In genomic region chr3L:13859688-13860373, dm6 we compare ENCODE assay signal across 1 fruit fly cellular context.
TF ChIP-seq lines count a peak whose summit lies in the region.

No protein-coding gene starts in this region.

TF ChIP-seq in whole organism, embryonic, 481 proteins besides CTCF, POLR2A, EP300 and RAD21 (continued from another document):
- TF ChIP-seq CG12769 (tag; optimal IDR thresholded peaks at IDR 0.05; lab: Kevin White, UChicago) = no peak
- TF ChIP-seq fd96Cb (tag; optimal IDR thresholded peaks at IDR 0.05; lab: Kevin White, UChicago) = no peak
- TF ChIP-seq CG11560 (tag; IDR thresholded peaks at IDR 0.05; lab: Robert Waterston, UW) = peak; percentile 47; the same call in 1 of the 3 replicates
- peak; percentile 55; the same call in 2 of the 3 replicates for TF ChIP-seq CG16813 (GFP tag; IDR thresholded peaks at IDR 0.05; lab: Robert Waterston, UW; ENCODE audit: partially characterized antibody)
- no peak for TF ChIP-seq CG16815 (GFP tag; optimal IDR thresholded peaks at IDR 0.05; lab: Kevin White, UChicago)
- TF ChIP-seq fu2 (GFP tag; optimal IDR thresholded peaks at IDR 0.05; lab: Kevin White, UChicago) = no peak
- TF ChIP-seq Drgx (GFP tag; IDR thresholded peaks at IDR 0.05; lab: Robert Waterston, UW) = no peak
- TF ChIP-seq Lhr (GFP tag; optimal IDR thresholded peaks at IDR 0.05; lab: Kevin White, UChicago) = no peak
- no peak for TF ChIP-seq Max (GFP tag; optimal IDR thresholded peaks at IDR 0.05; lab: Kevin White, UChicago)
- TF ChIP-seq ash1 (GFP tag; optimal IDR thresholded peaks at IDR 0.05; lab: Kevin White, UChicago) = no peak
- TF ChIP-seq aop (GFP tag; IDR thresholded peaks at IDR 0.05; lab: Robert Waterston, UW) = no peak
- no peak for TF ChIP-seq dati (GFP tag; IDR thresholded peaks at IDR 0.05; lab: Robert Waterston, UW)
- no peak for TF ChIP-seq CG9609 (GFP tag; optimal IDR thresholded peaks at IDR 0.05; lab: Kevin White, UChicago)
- no peak for TF ChIP-seq phol (tag; optimal IDR thresholded peaks at IDR 0.05; lab: Kevin White, UChicago)
- TF ChIP-seq CG34376 (GFP tag; optimal IDR thresholded peaks at IDR 0.05; lab: Kevin White, UChicago) = no peak
- no peak for TF ChIP-seq nau (GFP tag; optimal IDR thresholded peaks at IDR 0.05; lab: Kevin White, UChicago)
- TF ChIP-seq pum (GFP tag; optimal IDR thresholded peaks at IDR 0.05; lab: Kevin White, UChicago) = no peak
- no peak for TF ChIP-seq CG11695 (GFP tag; IDR thresholded peaks at IDR 0.05; lab: Robert Waterston, UW)
- TF ChIP-seq CG7372 (GFP tag; IDR thresholded peaks at IDR 0.05; lab: Robert Waterston, UW) = no peak
- no peak for TF ChIP-seq CG5245 (GFP tag; optimal IDR thresholded peaks at IDR 0.05; lab: Kevin White, UChicago)
- TF ChIP-seq hth (optimal IDR thresholded peaks at IDR 0.05; lab: Kevin White, UChicago) = no peak
- no peak for TF ChIP-seq Neu2 (GFP tag; optimal IDR thresholded peaks at IDR 0.05; lab: Kevin White, UChicago; ENCODE audit: borderline replicate concordance)
- no peak for TF ChIP-seq CG7963 (GFP tag; IDR thresholded peaks at IDR 0.05; lab: Robert Waterston, UW; ENCODE audit: partially characterized antibody)
- no peak for TF ChIP-seq zfh1 (GFP tag; IDR thresholded peaks at IDR 0.05; lab: Robert Waterston, UW)
- no peak for TF ChIP-seq slp2 (GFP tag; optimal IDR thresholded peaks at IDR 0.05; lab: Kevin White, UChicago)
- no peak for TF ChIP-seq CG10147 (GFP tag; optimal IDR thresholded peaks at IDR 0.05; lab: Kevin White, UChicago)
- 0 out of 2 replicates have a peak, but pooled peaks have one; percentile 17 for TF ChIP-seq Scr (GFP tag; IDR thresholded peaks at IDR 0.05; lab: Robert Waterston, UW; ENCODE audit: partially characterized antibody)
- TF ChIP-seq CG17328 (GFP tag; IDR thresholded peaks at IDR 0.05; lab: Robert Waterston, UW) = no peak
- TF ChIP-seq cwo (GFP tag; optimal IDR thresholded peaks at IDR 0.05; lab: Kevin White, UChicago) = no peak
- TF ChIP-seq CG2199 (GFP tag; IDR thresholded peaks at IDR 0.05; lab: Robert Waterston, UW) = peak; percentile 68; the same call in 1 of the 3 replicates
- TF ChIP-seq ap (GFP tag; IDR thresholded peaks at IDR 0.05; lab: Robert Waterston, UW) = no peak
- no peak for TF ChIP-seq H15 (GFP tag; IDR thresholded peaks at IDR 0.05; lab: Robert Waterston, UW)
- TF ChIP-seq unpg (GFP tag; optimal IDR thresholded peaks at IDR 0.05; lab: Kevin White, UChicago) = no peak
- no peak for TF ChIP-seq CG12071 (GFP tag; optimal IDR thresholded peaks at IDR 0.05; lab: Kevin White, UChicago)
- no peak for TF ChIP-seq CG9727 (GFP tag; optimal IDR thresholded peaks at IDR 0.05; lab: Kevin White, UChicago)
- TF ChIP-seq CG13424 (tag; optimal IDR thresholded peaks at IDR 0.05; lab: Kevin White, UChicago) = no peak
- no peak for TF ChIP-seq Abd-B (GFP tag; optimal IDR thresholded peaks at IDR 0.05; lab: Kevin White, UChicago)
- 0 out of 3 replicates have a peak, but pooled peaks have one; percentile 37 for TF ChIP-seq CG14860 (GFP tag; IDR thresholded peaks at IDR 0.05; lab: Robert Waterston, UW; ENCODE audit: partially characterized antibody)
- TF ChIP-seq gcm (GFP tag; optimal IDR thresholded peaks at IDR 0.05; lab: Kevin White, UChicago) = no peak
- TF ChIP-seq CG1602 (GFP tag; optimal IDR thresholded peaks at IDR 0.05; lab: Kevin White, UChicago) = no peak
- TF ChIP-seq Mrtf (GFP tag; IDR thresholded peaks at IDR 0.05; lab: Robert Waterston, UW) = no peak
- TF ChIP-seq peb (GFP tag; IDR thresholded peaks at IDR 0.05; lab: Robert Waterston, UW) = no peak
- no peak for TF ChIP-seq CG15479 (GFP tag; optimal IDR thresholded peaks at IDR 0.05; lab: Kevin White, UChicago)
- TF ChIP-seq ftz-f1 (GFP tag; optimal IDR thresholded peaks at IDR 0.05; lab: Kevin White, UChicago) = no peak
- TF ChIP-seq cas (GFP tag; IDR thresholded peaks at IDR 0.05; lab: Robert Waterston, UW) = no peak
- TF ChIP-seq CG17912 (GFP tag; optimal IDR thresholded peaks at IDR 0.05; lab: Kevin White, UChicago) = no peak
- TF ChIP-seq CG12104 (GFP tag; optimal IDR thresholded peaks at IDR 0.05; lab: Kevin White, UChicago) = no peak
- TF ChIP-seq unc-4 (GFP tag; IDR thresholded peaks at IDR 0.05; lab: Robert Waterston, UW; ENCODE audit: partially characterized antibody) = no peak
- TF ChIP-seq CG2129 (GFP tag; IDR thresholded peaks at IDR 0.05; lab: Robert Waterston, UW; ENCODE audit: partially characterized antibody) = no peak
- TF ChIP-seq knrl (GFP tag; IDR thresholded peaks at IDR 0.05; lab: Robert Waterston, UW; ENCODE audit: partially characterized antibody) = peak; percentile 54; the same call in 2 of the 3 replicates
- no peak for TF ChIP-seq zfh2 (GFP tag; optimal IDR thresholded peaks at IDR 0.05; lab: Kevin White, UChicago)
- TF ChIP-seq vnd (GFP tag; IDR thresholded peaks at IDR 0.05; lab: Robert Waterston, UW; ENCODE audit: partially characterized antibody) = 0 out of 3 replicates have a peak, but pooled peaks have one; percentile 40
- TF ChIP-seq sima (GFP tag; optimal IDR thresholded peaks at IDR 0.05; lab: Kevin White, UChicago) = no peak
- TF ChIP-seq E2f2 (GFP tag; IDR thresholded peaks at IDR 0.05; lab: Robert Waterston, UW) = no peak
- TF ChIP-seq Blimp-1 (GFP tag; optimal IDR thresholded peaks at IDR 0.05; lab: Kevin White, UChicago) = no peak
- TF ChIP-seq CG2120 (GFP tag; optimal IDR thresholded peaks at IDR 0.05; lab: Kevin White, UChicago) = no peak
- no peak for TF ChIP-seq CG3163 (GFP tag; optimal IDR thresholded peaks at IDR 0.05; lab: Kevin White, UChicago)
- TF ChIP-seq Sin3A (optimal IDR thresholded peaks at IDR 0.05; lab: Kevin White, UChicago) = no peak
- no peak for TF ChIP-seq CG10543 (GFP tag; optimal IDR thresholded peaks at IDR 0.05; lab: Kevin White, UChicago)
- TF ChIP-seq CG2116 (GFP tag; optimal IDR thresholded peaks at IDR 0.05; lab: Kevin White, UChicago) = no peak
- TF ChIP-seq Bgb (GFP tag; IDR thresholded peaks at IDR 0.05; lab: Robert Waterston, UW; ENCODE audit: partially characterized antibody) = peak; percentile 61; the same call in 1 of the 2 replicates
- no peak for TF ChIP-seq seq (GFP tag; IDR thresholded peaks at IDR 0.05; lab: Robert Waterston, UW)
- TF ChIP-seq CG7357 (GFP tag; IDR thresholded peaks at IDR 0.05; lab: Robert Waterston, UW) = no peak
- TF ChIP-seq grau (tag; optimal IDR thresholded peaks at IDR 0.05; lab: Kevin White, UChicago) = no peak
- no peak for TF ChIP-seq sr (GFP tag; IDR thresholded peaks at IDR 0.05; lab: Robert Waterston, UW)
- no peak for TF ChIP-seq Nf-YB (GFP tag; optimal IDR thresholded peaks at IDR 0.05; lab: Kevin White, UChicago)
- no peak for TF ChIP-seq CG1832 (GFP tag; optimal IDR thresholded peaks at IDR 0.05; lab: Kevin White, UChicago)
- TF ChIP-seq chinmo (GFP tag; IDR thresholded peaks at IDR 0.05; lab: Robert Waterston, UW; ENCODE audit: partially characterized antibody) = no peak
- TF ChIP-seq CG10267 (tag; optimal IDR thresholded peaks at IDR 0.05; lab: Kevin White, UChicago) = no peak
- 0 out of 2 replicates have a peak, but pooled peaks have one; percentile 11 for TF ChIP-seq bbx (GFP tag; IDR thresholded peaks at IDR 0.05; lab: Robert Waterston, UW; ENCODE audit: partially characterized antibody)
- TF ChIP-seq CG10979 (tag; optimal IDR thresholded peaks at IDR 0.05; lab: Kevin White, UChicago) = no peak
- no peak for TF ChIP-seq CG9215 (GFP tag; IDR thresholded peaks at IDR 0.05; lab: Robert Waterston, UW)
- TF ChIP-seq Deaf1 (tag; optimal IDR thresholded peaks at IDR 0.05; lab: Kevin White, UChicago) = no peak
- no peak for TF ChIP-seq tll (GFP tag; optimal IDR thresholded peaks at IDR 0.05; lab: Kevin White, UChicago)
- no peak for TF ChIP-seq ab (GFP tag; optimal IDR thresholded peaks at IDR 0.05; lab: Kevin White, UChicago)
- TF ChIP-seq CG7786 (GFP tag; optimal IDR thresholded peaks at IDR 0.05; lab: Kevin White, UChicago) = no peak
- TF ChIP-seq CG2202 (tag; optimal IDR thresholded peaks at IDR 0.05; lab: Kevin White, UChicago) = no peak
- no peak for TF ChIP-seq ato (GFP tag; IDR thresholded peaks at IDR 0.05; lab: Robert Waterston, UW; ENCODE audit: partially characterized antibody)
- peak; percentile 72 for TF ChIP-seq CG3995 (GFP tag; optimal IDR thresholded peaks at IDR 0.05; lab: Kevin White, UChicago)
- TF ChIP-seq Ptx1 (GFP tag; IDR thresholded peaks at IDR 0.05; lab: Robert Waterston, UW) = no peak
- TF ChIP-seq CG18011 (GFP tag; optimal IDR thresholded peaks at IDR 0.05; lab: Kevin White, UChicago) = no peak
- no peak for TF ChIP-seq fd102C (GFP tag; optimal IDR thresholded peaks at IDR 0.05; lab: Kevin White, UChicago)
- no peak for TF ChIP-seq inv (GFP tag; IDR thresholded peaks at IDR 0.05; lab: Robert Waterston, UW; ENCODE audit: partially characterized antibody)
- TF ChIP-seq Spps (tag; optimal IDR thresholded peaks at IDR 0.05; lab: Kevin White, UChicago) = no peak
- no peak for TF ChIP-seq ssp (GFP tag; IDR thresholded peaks at IDR 0.05; lab: Robert Waterston, UW)
- no peak for TF ChIP-seq dmrt11E (tag; optimal IDR thresholded peaks at IDR 0.05; lab: Kevin White, UChicago)
- TF ChIP-seq CG34422 (GFP tag; IDR thresholded peaks at IDR 0.05; lab: Robert Waterston, UW) = no peak
- no peak for TF ChIP-seq ara (GFP tag; IDR thresholded peaks at IDR 0.05; lab: Robert Waterston, UW)
- TF ChIP-seq Fer3 (tag; optimal IDR thresholded peaks at IDR 0.05; lab: Kevin White, UChicago) = no peak
- TF ChIP-seq danr (GFP tag; IDR thresholded peaks at IDR 0.05; lab: Robert Waterston, UW) = no peak
- TF ChIP-seq crc (GFP tag; optimal IDR thresholded peaks at IDR 0.05; lab: Kevin White, UChicago) = no peak
- TF ChIP-seq pb (GFP tag; optimal IDR thresholded peaks at IDR 0.05; lab: Kevin White, UChicago) = no peak
- TF ChIP-seq YL-1 (GFP tag; optimal IDR thresholded peaks at IDR 0.05; lab: Kevin White, UChicago) = no peak
- TF ChIP-seq CG13123 (GFP tag; optimal IDR thresholded peaks at IDR 0.05; lab: Kevin White, UChicago) = no peak
- no peak for TF ChIP-seq HLHmδ (GFP tag; optimal IDR thresholded peaks at IDR 0.05; lab: Kevin White, UChicago)
- no peak for TF ChIP-seq Elba2 (GFP tag; optimal IDR thresholded peaks at IDR 0.05; lab: Kevin White, UChicago)
- TF ChIP-seq kni (GFP tag; optimal IDR thresholded peaks at IDR 0.05; lab: Kevin White, UChicago) = no peak
- TF ChIP-seq Dip3 (GFP tag; optimal IDR thresholded peaks at IDR 0.05; lab: Kevin White, UChicago) = no peak
- no peak for TF ChIP-seq CG3065 (GFP tag; optimal IDR thresholded peaks at IDR 0.05; lab: Kevin White, UChicago)
- no peak for TF ChIP-seq Six4 (GFP tag; optimal IDR thresholded peaks at IDR 0.05; lab: Kevin White, UChicago)
- TF ChIP-seq CG3726 (GFP tag; IDR thresholded peaks at IDR 0.05; lab: Robert Waterston, UW) = no peak
- TF ChIP-seq lmd (GFP tag; IDR thresholded peaks at IDR 0.05; lab: Robert Waterston, UW) = no peak
- TF ChIP-seq jumu (GFP tag; optimal IDR thresholded peaks at IDR 0.05; lab: Kevin White, UChicago) = no peak
- no peak for TF ChIP-seq crol (GFP tag; IDR thresholded peaks at IDR 0.05; lab: Robert Waterston, UW)
- TF ChIP-seq CG5953 (GFP tag; IDR thresholded peaks at IDR 0.05; lab: Robert Waterston, UW) = no peak
- TF ChIP-seq pita (GFP tag; optimal IDR thresholded peaks at IDR 0.05; lab: Kevin White, UChicago) = peak; percentile 43
- TF ChIP-seq BEAF-32 (GFP tag; optimal IDR thresholded peaks at IDR 0.05; lab: Kevin White, UChicago) = no peak
- TF ChIP-seq C15 (GFP tag; IDR thresholded peaks at IDR 0.05; lab: Robert Waterston, UW) = no peak
- no peak for TF ChIP-seq hkb (optimal IDR thresholded peaks at IDR 0.05; lab: Kevin White, UChicago)
- TF ChIP-seq hkb (GFP tag; IDR thresholded peaks at IDR 0.05; lab: Robert Waterston, UW) = no peak
- TF ChIP-seq zen (tag; optimal IDR thresholded peaks at IDR 0.05; lab: Kevin White, UChicago) = peak; percentile 3
- TF ChIP-seq CG30403 (GFP tag; optimal IDR thresholded peaks at IDR 0.05; lab: Kevin White, UChicago) = no peak
- TF ChIP-seq CG6791 (GFP tag; IDR thresholded peaks at IDR 0.05; lab: Robert Waterston, UW; ENCODE audit: partially characterized antibody) = no peak
- no peak for TF ChIP-seq Stat92E (GFP tag; optimal IDR thresholded peaks at IDR 0.05; lab: Kevin White, UChicago)
- TF ChIP-seq trem (tag; optimal IDR thresholded peaks at IDR 0.05; lab: Kevin White, UChicago) = no peak
TF ChIP-seq in whole organism, embryonic: peak in this region for 17.
